Worm (Caenorhabditis elegans) whole organism, L1 larva: Measurements from ENCODE around the gene F56D6.19.

ENCODE experiments used
- aha-1 ChIP-seq: fragments of 150-350 bp; optimal IDR thresholded peaks from 2 replicates; lab custom pipeline; 2014; ENCODE audit warnings: missing biosample characterization, missing genetic modification characterization
- dsc-1 ChIP-seq: sonication (generic microtip); optimal IDR thresholded peaks from 2 replicates; lab custom pipeline; 2016; ENCODE audit warnings: mild to moderate bottlenecking, missing genetic modification characterization, missing compliant biosample characterization
- mab-9 ChIP-seq: fragments of 200-800 bp; sonication (Bioruptor generic); IDR thresholded peaks from 2 replicates; pipeline ENCODE4 v1.3.6; 2022; ENCODE audit warnings: missing genetic modification reagents, missing genetic modification characterization, missing compliant biosample characterization
- mdl-1 ChIP-seq, 2 experiments: fragments of 150-350 bp; optimal IDR thresholded peaks; 2 replicates each; lab custom pipeline; 2014 to 2017; ENCODE audit warnings: missing biosample characterization in 2 of 2, missing genetic modification characterization in 2 of 2, inconsistent platforms in 1 of 2
- nhr-19 ChIP-seq: fragments of 200-800 bp; sonication (Bioruptor generic); conservative IDR thresholded peaks from 2 replicates; pipeline ENCODE4 v1.3.6; 2022; ENCODE audit warnings: missing genetic modification characterization, missing compliant biosample characterization
- nhr-237 ChIP-seq: fragments of 150-350 bp; optimal IDR thresholded peaks from 2 replicates; lab custom pipeline; 2014; ENCODE audit warnings: missing biosample characterization, missing genetic modification characterization
- nhr-84 ChIP-seq: sonication (generic microtip); optimal IDR thresholded peaks from 2 replicates; lab custom pipeline; 2017; ENCODE audit warnings: missing biosample characterization, missing genetic modification characterization
- snu-23 ChIP-seq: sonication (generic microtip); optimal IDR thresholded peaks from 2 replicates; lab custom pipeline; 2016; ENCODE audit warnings: missing genetic modification characterization, missing compliant biosample characterization

DNA sequence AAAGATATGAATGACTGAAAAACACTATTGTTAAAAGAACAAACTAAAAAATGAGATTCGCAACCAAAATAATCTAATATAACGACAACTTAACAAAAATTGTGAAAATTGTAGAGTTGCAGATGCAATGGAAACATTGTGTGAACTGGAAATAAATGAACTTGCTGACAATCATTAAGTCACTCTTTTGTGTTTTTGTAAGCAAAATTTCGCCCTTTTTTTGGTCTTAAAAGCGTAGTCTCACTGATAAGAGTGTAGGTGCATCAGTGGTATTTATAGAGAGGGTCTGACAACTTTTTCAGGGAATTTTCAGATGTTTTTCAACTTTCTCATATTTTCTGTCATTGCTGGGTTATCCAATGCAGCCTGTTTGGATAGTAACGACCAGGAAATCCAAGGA lies 11.6 kb downstream of the F56D6.19 start, which contains the start of gene clec-68:
- TF ChIP-seq mab-9 (no peak), aha-1 (tag; lab: Kevin White, UChicago) (no peak), nhr-237 (tag; lab: Kevin White, UChicago) (no peak), snu-23 (GFP tag; lab: Kevin White, UChicago) (no peak), mdl-1 (tag; optimal IDR thresholded peaks at IDR 0.05; lab: Kevin White, UChicago) (no peak), nhr-84 (tag; lab: Kevin White, UChicago) (no peak), nhr-19 (no peak), dsc-1 (tag; lab: Kevin White, UChicago) (no peak)
